Fruit fly (Drosophila melanogaster) whole organism, prepupa: Measurements from ENCODE around the gene CG6927.

Experiments used
- CG10631 ChIP-seq: fragments of 200-800 bp; sonication (Bioruptor generic); optimal IDR thresholded peaks from 2 replicates; lab custom pipeline; 2016; ENCODE audit warnings: missing biosample characterization, missing genetic modification characterization
- CG10669 ChIP-seq: fragments of 200-800 bp; sonication (Bioruptor generic); optimal IDR thresholded peaks from 3 replicates; lab custom pipeline; 2018; ENCODE audit warnings: missing biosample characterization, mild to moderate bottlenecking, missing genetic modification characterization, moderate library complexity
- CG11294 ChIP-seq: fragments of 200-800 bp; sonication (Bioruptor generic); IDR thresholded peaks from 2 replicates; pipeline ENCODE4 v1.3.6; 2022; ENCODE audit warnings: missing biosample characterization, missing genetic modification characterization
- CG11762 ChIP-seq: fragments of 200-800 bp; sonication (Bioruptor generic); optimal IDR thresholded peaks from 3 replicates; lab custom pipeline; 2016; ENCODE audit warnings: missing biosample characterization, missing genetic modification characterization; ENCODE audit not compliant: insufficient read depth
- CG11902 ChIP-seq: fragments of 200-800 bp; sonication (Bioruptor generic); optimal IDR thresholded peaks from 3 replicates; lab custom pipeline; 2016; ENCODE audit warnings: missing biosample characterization, missing genetic modification characterization
- CG15336 ChIP-seq: fragments of 200-800 bp; sonication (Bioruptor generic); IDR thresholded peaks from 2 replicates; pipeline ENCODE4 v1.3.6; 2022; ENCODE audit warnings: missing biosample characterization, missing genetic modification characterization
- CG1621 ChIP-seq: fragments of 200-800 bp; sonication (Bioruptor generic); optimal IDR thresholded peaks from 3 replicates; lab custom pipeline; 2018; ENCODE audit warnings: missing biosample characterization, mild to moderate bottlenecking, missing genetic modification characterization
- CG16779 ChIP-seq: fragments of 200-800 bp; sonication (Bioruptor generic); optimal IDR thresholded peaks from 3 replicates; lab custom pipeline; 2017; ENCODE audit warnings: missing biosample characterization, mild to moderate bottlenecking, missing genetic modification characterization
- CG31627 ChIP-seq: fragments of 200-800 bp; sonication (Bioruptor generic); optimal IDR thresholded peaks from 3 replicates; lab custom pipeline; 2016; ENCODE audit warnings: missing biosample characterization, missing genetic modification characterization
- CG32006 ChIP-seq: fragments of 200-800 bp; sonication (Bioruptor generic); optimal IDR thresholded peaks from 3 replicates; lab custom pipeline; 2017; ENCODE audit warnings: missing biosample characterization, mild to moderate bottlenecking, missing genetic modification characterization
- CG34406 ChIP-seq: fragments of 200-800 bp; sonication (Bioruptor generic); optimal IDR thresholded peaks from 3 replicates; lab custom pipeline; 2016; ENCODE audit warnings: missing biosample characterization, missing genetic modification characterization
- CG6163 ChIP-seq: fragments of 200-800 bp; sonication (Bioruptor generic); IDR thresholded peaks from 3 replicates; pipeline ENCODE4 v1.3.6; 2022; ENCODE audit warnings: missing biosample characterization, missing genetic modification characterization
- CG6276 ChIP-seq: fragments of 200-800 bp; sonication (Bioruptor generic); optimal IDR thresholded peaks from 2 replicates; lab custom pipeline; 2017; ENCODE audit warnings: missing biosample characterization, mild to moderate bottlenecking, missing genetic modification characterization
- CG6808 ChIP-seq: fragments of 200-800 bp; sonication (Bioruptor generic); optimal IDR thresholded peaks from 3 replicates; lab custom pipeline; 2017; ENCODE audit warnings: missing biosample characterization, missing genetic modification characterization, mild to moderate bottlenecking, moderate library complexity, missing genetic modification reagents
- CG6854 ChIP-seq: fragments of 200-800 bp; sonication (Bioruptor generic); optimal IDR thresholded peaks from 2 replicates; lab custom pipeline; 2017; ENCODE audit warnings: missing biosample characterization, mild to moderate bottlenecking, missing genetic modification characterization
- CG8319 ChIP-seq: fragments of 200-800 bp; sonication (Bioruptor generic); optimal IDR thresholded peaks from 3 replicates; lab custom pipeline; 2016; ENCODE audit warnings: missing biosample characterization, missing genetic modification characterization
- CG8632 ChIP-seq: fragments of 200-800 bp; sonication (Bioruptor generic); optimal IDR thresholded peaks from 3 replicates; lab custom pipeline; 2016; ENCODE audit warnings: missing biosample characterization, missing genetic modification characterization
- Eip78C ChIP-seq: fragments of 200-800 bp; sonication (Bioruptor generic); peaks from one replicate; lab custom pipeline; 2016; ENCODE audit warnings: missing biosample characterization, missing genetic modification characterization
- Eip93F ChIP-seq: fragments of 200-800 bp; sonication (Bioruptor generic); optimal IDR thresholded peaks from 2 replicates; lab custom pipeline; 2016; ENCODE audit warnings: missing biosample characterization, mild to moderate bottlenecking, missing genetic modification characterization
- Gug ChIP-seq: fragments of 200-800 bp; sonication (Bioruptor generic); IDR thresholded peaks from 2 replicates; pipeline ENCODE4 v1.3.6; 2022; ENCODE audit warnings: missing biosample characterization, missing genetic modification characterization
- Hr38 ChIP-seq: sonication (Bioruptor generic); optimal IDR thresholded peaks from 2 replicates; lab custom pipeline; 2016; ENCODE audit warnings: missing biosample characterization, missing genetic modification characterization
- Hr4 ChIP-seq: fragments of 200-800 bp; sonication (Bioruptor generic); optimal IDR thresholded peaks from 3 replicates; lab custom pipeline; 2016; ENCODE audit warnings: missing biosample characterization, missing genetic modification characterization
- Lpt ChIP-seq: fragments of 200-800 bp; sonication (Bioruptor generic); optimal IDR thresholded peaks from 3 replicates; lab custom pipeline; 2016; ENCODE audit warnings: missing biosample characterization, missing genetic modification characterization
- Met ChIP-seq: fragments of 200-800 bp; sonication (Bioruptor generic); optimal IDR thresholded peaks from 3 replicates; lab custom pipeline; 2016; ENCODE audit warnings: missing biosample characterization, missing genetic modification characterization
- OdsH ChIP-seq: fragments of 200-800 bp; sonication (Bioruptor generic); optimal IDR thresholded peaks from 3 replicates; lab custom pipeline; 2016; ENCODE audit warnings: missing biosample characterization, missing genetic modification characterization
- Smox ChIP-seq: fragments of 200-800 bp; sonication (Bioruptor generic); optimal IDR thresholded peaks from 3 replicates; lab custom pipeline; 2016; ENCODE audit warnings: missing biosample characterization, missing genetic modification characterization
- Sox102F ChIP-seq: fragments of 200-800 bp; sonication (Bioruptor generic); optimal IDR thresholded peaks from 2 replicates; lab custom pipeline; 2016; ENCODE audit warnings: missing biosample characterization, mild to moderate bottlenecking, missing genetic modification characterization
- Sox14 ChIP-seq: fragments of 200-800 bp; sonication (Bioruptor generic); optimal IDR thresholded peaks from 3 replicates; lab custom pipeline; 2016; ENCODE audit warnings: missing biosample characterization, missing genetic modification characterization
- acj6 ChIP-seq: fragments of 200-800 bp; sonication (Bioruptor generic); optimal IDR thresholded peaks from 3 replicates; lab custom pipeline; 2016; ENCODE audit warnings: missing biosample characterization, missing genetic modification characterization
- cyc ChIP-seq: fragments of 200-800 bp; sonication (Bioruptor generic); optimal IDR thresholded peaks from 3 replicates; lab custom pipeline; 2016; ENCODE audit warnings: missing biosample characterization, missing genetic modification characterization
- dsx ChIP-seq: fragments of 200-800 bp; optimal IDR thresholded peaks from 3 replicates; lab custom pipeline; 2019; ENCODE audit warnings: missing biosample characterization, mild to moderate bottlenecking, missing genetic modification characterization, moderate library complexity; ENCODE audit not compliant: poor library complexity, severe bottlenecking
- eg ChIP-seq: fragments of 200-800 bp; sonication (Bioruptor generic); IDR thresholded peaks from 3 replicates; pipeline ENCODE4 v1.3.6; 2022; ENCODE audit warnings: missing biosample characterization, missing genetic modification characterization
- esn ChIP-seq: fragments of 200-800 bp; sonication (Bioruptor generic); optimal IDR thresholded peaks from 2 replicates; lab custom pipeline; 2016; ENCODE audit warnings: missing biosample characterization, mild to moderate bottlenecking, missing genetic modification characterization, moderate library complexity
- fd85E ChIP-seq: fragments of 200-800 bp; sonication (Bioruptor generic); optimal IDR thresholded peaks from 3 replicates; lab custom pipeline; 2016; ENCODE audit warnings: missing biosample characterization, missing genetic modification characterization
- fkh ChIP-seq: fragments of 200-800 bp; sonication (Bioruptor generic); optimal IDR thresholded peaks from 3 replicates; lab custom pipeline; 2017; ENCODE audit warnings: missing biosample characterization, mild to moderate bottlenecking, missing genetic modification characterization, moderate library complexity
- lz ChIP-seq: fragments of 200-800 bp; sonication (Bioruptor generic); optimal IDR thresholded peaks from 3 replicates; lab custom pipeline; 2016; ENCODE audit warnings: missing biosample characterization, missing genetic modification characterization
- salr ChIP-seq, 2 experiments: fragments of 200-800 bp; sonication (Bioruptor generic); optimal IDR thresholded peaks; 3 replicates each; lab custom pipeline; 2016 to 2018; ENCODE audit warnings: missing biosample characterization in 2 of 2, missing genetic modification characterization in 2 of 2, mild to moderate bottlenecking in 1 of 2
- spab ChIP-seq: fragments of 200-800 bp; sonication (Bioruptor generic); optimal IDR thresholded peaks from 2 replicates; lab custom pipeline; 2017; ENCODE audit warnings: missing biosample characterization, mild to moderate bottlenecking, missing genetic modification characterization, missing genetic modification reagents
- ss ChIP-seq, 2 experiments: fragments of 200-800 bp; sonication (Bioruptor generic); optimal IDR thresholded peaks; 2 replicates in 1 of 2; 3 replicates in 1 of 2; lab custom pipeline; 2017 to 2018; ENCODE audit warnings: mild to moderate bottlenecking in 2 of 2, missing biosample characterization in 2 of 2, missing genetic modification characterization in 2 of 2, moderate library complexity in 1 of 2
- svp ChIP-seq: fragments of 200-800 bp; sonication (Bioruptor generic); peaks from one replicate; lab custom pipeline; 2016; ENCODE audit warnings: missing biosample characterization, missing genetic modification characterization
- topi ChIP-seq: fragments of 200-800 bp; sonication (Bioruptor generic); optimal IDR thresholded peaks from 3 replicates; lab custom pipeline; 2016; ENCODE audit warnings: missing biosample characterization, missing genetic modification characterization
- vri ChIP-seq: fragments of 200-800 bp; sonication (Bioruptor generic); optimal IDR thresholded peaks from 3 replicates; lab custom pipeline; 2016; ENCODE audit warnings: missing biosample characterization, mild to moderate bottlenecking, missing genetic modification characterization

CG6927 gene

dm6 chrX:4911765-4912245, 5.1 kb downstream of the CG6927 start (continued):
- TF ChIP-seq Lpt (GFP tag; lab: Kevin White, UChicago) (peak; percentile 82), vri (GFP tag; lab: Kevin White, UChicago) (peak; percentile 36), CG11762 (GFP tag; lab: Kevin White, UChicago) (peak; percentile 64), Gug (GFP tag; lab: Robert Waterston, UW) (peak; percentile 73), OdsH (GFP tag; lab: Kevin White, UChicago) (peak; percentile 71), CG34406 (peak; percentile 76), CG32006 (GFP tag; lab: Kevin White, UChicago) (peak; percentile 91), CG31627 (GFP tag; lab: Kevin White, UChicago) (peak; percentile 66), CG8319 (GFP tag; lab: Kevin White, UChicago) (peak; percentile 48), CG8632 (peak; percentile 81), CG15336 (GFP tag; lab: Robert Waterston, UW) (peak; percentile 83), acj6 (GFP tag; lab: Kevin White, UChicago) (peak; percentile 60), CG6276 (GFP tag; lab: Kevin White, UChicago) (peak; percentile 87), Smox (GFP tag; lab: Kevin White, UChicago) (peak; percentile 74), topi (GFP tag; lab: Kevin White, UChicago) (peak; percentile 81), CG11902 (GFP tag; lab: Kevin White, UChicago) (peak; percentile 35), Hr38 (GFP tag; lab: Kevin White, UChicago) (no peak), Sox102F (peak; percentile 67), Met (GFP tag; lab: Kevin White, UChicago) (peak; percentile 79), salr (GFP tag; optimal IDR thresholded peaks at IDR 0.05; lab: Kevin White, UChicago) (peak; percentile 51 to 87), CG6808 (GFP tag; lab: Kevin White, UChicago) (peak; percentile 87), svp (GFP tag; lab: Kevin White, UChicago) (peak; percentile 86), Hr4 (GFP tag; lab: Kevin White, UChicago) (peak; percentile 73), ss (GFP tag; optimal IDR thresholded peaks at IDR 0.05; lab: Kevin White, UChicago) (peak; percentile 94 to 96), fkh (GFP tag; lab: Kevin White, UChicago) (no peak), lz (GFP tag; lab: Kevin White, UChicago) (peak; percentile 62), CG16779 (tag; lab: Kevin White, UChicago) (peak; percentile 91), CG1621 (tag; lab: Kevin White, UChicago) (peak; percentile 52), spab (GFP tag; lab: Kevin White, UChicago) (peak; percentile 80)

DNA sequence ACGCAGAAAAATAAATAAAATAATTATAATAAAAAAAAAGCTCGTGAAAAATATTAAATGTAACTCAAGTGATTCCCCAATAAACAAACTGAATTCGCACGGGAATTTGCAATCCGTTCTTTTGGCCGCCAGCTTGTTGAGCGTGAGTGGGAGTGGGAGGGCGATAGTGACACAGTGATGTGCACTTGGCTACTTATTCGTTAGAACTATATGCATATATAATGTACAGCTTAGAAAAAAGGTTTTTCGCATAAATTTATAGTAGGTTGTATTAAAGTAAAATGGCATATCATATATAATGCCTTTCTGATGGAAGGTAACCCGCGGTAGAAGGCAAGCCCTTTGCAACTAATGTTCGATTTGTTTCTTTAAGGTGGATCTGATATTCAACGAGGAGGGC, 5.7 kb downstream of the CG6927 start:
- TF ChIP-seq Hr4 (GFP tag; lab: Kevin White, UChicago), result no peak
- TF ChIP-seq Eip78C, result peak; percentile 62
- TF ChIP-seq CG11294 (GFP tag; lab: Robert Waterston, UW), result no peak
- TF ChIP-seq eg (GFP tag; lab: Robert Waterston, UW), result 0 out of 3 replicates have a peak, but pooled peaks have one; percentile 6
- TF ChIP-seq, all 60 proteins: peak for 2

DNA sequence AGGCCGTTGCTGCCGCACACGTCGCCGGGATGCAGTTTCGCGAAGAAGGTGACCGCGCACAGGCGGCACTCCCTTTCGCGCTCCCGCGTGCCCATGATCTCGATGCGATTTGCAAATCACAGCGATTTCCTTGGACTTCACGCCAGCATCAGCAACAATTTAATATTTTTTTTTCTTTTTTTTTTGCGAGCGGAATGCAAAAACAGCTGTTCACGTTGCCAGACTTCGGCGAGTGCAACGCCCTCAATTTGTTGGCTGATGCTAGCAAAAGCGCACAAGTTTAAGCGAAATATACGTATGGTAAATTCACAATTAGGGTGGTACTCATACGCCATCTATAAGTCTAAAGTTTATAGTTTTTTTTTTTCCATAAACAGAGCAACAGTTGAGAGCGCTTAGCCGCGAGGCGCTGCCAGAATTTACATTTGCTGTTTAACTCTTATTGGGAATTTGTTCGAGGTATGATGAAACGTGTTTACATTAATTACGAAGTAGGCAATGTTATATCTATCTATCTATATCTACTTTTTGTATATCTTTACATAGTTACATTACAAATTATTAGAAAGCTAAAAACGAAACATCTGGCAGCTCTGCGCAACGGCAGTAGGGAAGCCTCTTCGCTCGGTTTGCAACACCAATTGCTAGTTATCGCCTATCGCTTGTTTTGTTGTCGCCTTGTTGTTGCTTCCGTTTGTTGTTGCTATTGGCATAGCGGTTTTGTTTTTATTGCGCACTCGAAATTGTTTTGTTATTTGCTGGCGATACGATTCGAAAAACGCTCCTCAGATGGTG, 11.7 kb downstream of the CG6927 start, which contains the start of the genes CG4041 and Hgsnat:
CG4041 (minus strand) TSS at position 220 of the 795 bp plus-strand sequence.
Hgsnat (plus strand) TSS at position 503 of the 795 bp plus-strand sequence.
- TF ChIP-seq dsx (peak; percentile 58), Gug (GFP tag; lab: Robert Waterston, UW) (no peak), vri (GFP tag; lab: Kevin White, UChicago) (peak; percentile 8), fd85E (GFP tag; lab: Kevin White, UChicago) (no peak), CG6163 (GFP tag; lab: Robert Waterston, UW) (peak; percentile 12; the same call in 2 of the 3 replicates), Sox14 (GFP tag; lab: Kevin White, UChicago) (peak; percentile 46), Sox102F (peak; percentile 15), CG10669 (GFP tag; lab: Kevin White, UChicago) (peak; percentile 6), CG8319 (GFP tag; lab: Kevin White, UChicago) (no peak), Eip93F (GFP tag; lab: Kevin White, UChicago) (no peak), eg (GFP tag; lab: Robert Waterston, UW) (0 out of 3 replicates have a peak, but pooled peaks have one; percentile 3), CG11294 (GFP tag; lab: Robert Waterston, UW) (no peak), esn (GFP tag; lab: Kevin White, UChicago) (peak; percentile 44), Lpt (GFP tag; lab: Kevin White, UChicago) (peak; percentile 19), Eip78C (peak; percentile 69), CG11762 (GFP tag; lab: Kevin White, UChicago) (no peak), CG16779 (tag; lab: Kevin White, UChicago) (no peak), cyc (GFP tag; lab: Kevin White, UChicago) (peak; percentile 32), CG11902 (GFP tag; lab: Kevin White, UChicago) (no peak), OdsH (GFP tag; lab: Kevin White, UChicago) (peak; percentile 45), Met (GFP tag; lab: Kevin White, UChicago) (peak; percentile 38), fkh (GFP tag; lab: Kevin White, UChicago) (no peak), CG10631 (GFP tag; lab: Kevin White, UChicago) (peak; percentile 44), Hr4 (GFP tag; lab: Kevin White, UChicago) (peak; percentile 15), Smox (GFP tag; lab: Kevin White, UChicago) (peak; percentile 43), CG6854 (GFP tag; lab: Kevin White, UChicago) (no peak), svp (GFP tag; lab: Kevin White, UChicago) (peak; percentile 77), CG34406 (peak; percentile 21)
